Fruit fly (Drosophila melanogaster) whole organism, adult: Measurements from ENCODE around the gene Jon25Biii.

Source experiments
- CG12768 ChIP-seq: fragments of 200-800 bp; sonication (Bioruptor generic); optimal IDR thresholded peaks from 2 replicates; lab custom pipeline; 2017; ENCODE audit warnings: missing biosample characterization, missing genetic modification characterization, mild to moderate bottlenecking, moderate library complexity, missing genetic modification reagents
- CG5204 ChIP-seq: fragments of 200-800 bp; sonication (Bioruptor generic); optimal IDR thresholded peaks from 2 replicates; lab custom pipeline; 2016; ENCODE audit warnings: missing biosample characterization, missing genetic modification characterization
- CG7101 ChIP-seq: fragments of 200-800 bp; sonication (Bioruptor generic); optimal IDR thresholded peaks from 2 replicates; lab custom pipeline; 2018; ENCODE audit warnings: missing biosample characterization, mild to moderate bottlenecking, missing genetic modification characterization, moderate library complexity
- bab1 ChIP-seq: fragments of 200-800 bp; sonication (Bioruptor generic); optimal IDR thresholded peaks from 3 replicates; lab custom pipeline; 2019; ENCODE audit warnings: missing biosample characterization, mild to moderate bottlenecking, missing genetic modification characterization, moderate library complexity
- pad ChIP-seq: fragments of 200-800 bp; sonication (Bioruptor generic); optimal IDR thresholded peaks from 3 replicates; lab custom pipeline; 2017; ENCODE audit warnings: missing biosample characterization, missing genetic modification characterization, mild to moderate bottlenecking, moderate library complexity, missing genetic modification reagents

DNA sequence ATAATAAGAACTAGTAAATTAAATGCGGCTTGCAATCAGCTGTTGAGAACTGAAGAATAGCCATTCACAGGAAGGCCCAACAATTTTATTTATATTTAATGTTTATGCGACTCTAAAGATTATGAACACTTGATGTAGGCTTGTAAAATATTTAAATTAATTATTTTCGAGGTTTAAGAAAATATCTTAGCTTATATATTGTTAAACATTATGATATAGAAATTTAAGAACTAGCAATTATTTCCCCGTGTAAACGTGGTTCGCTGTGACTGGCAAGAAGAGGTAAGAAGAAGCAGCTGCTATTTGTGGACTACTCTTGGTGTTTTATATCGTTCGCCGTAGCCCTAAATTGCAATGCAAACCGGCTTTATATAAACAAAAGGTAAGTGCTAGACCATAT is 5.3 kb downstream of the Jon25Biii start, which contains the start of the genes mRpL24 and betaggt-I:
- peak; percentile 88 for TF ChIP-seq pad
- TF ChIP-seq CG7101 (tag; lab: Kevin White, UChicago): peak; percentile 99
- peak; percentile 95 for TF ChIP-seq CG5204
- TF ChIP-seq bab1: peak; percentile 99
- TF ChIP-seq CG12768 (GFP tag; lab: Kevin White, UChicago): peak; percentile 96
